Fruit fly (Drosophila melanogaster): ENCODE measurements around the gene CG14384.

Gene CG14384

DNA sequence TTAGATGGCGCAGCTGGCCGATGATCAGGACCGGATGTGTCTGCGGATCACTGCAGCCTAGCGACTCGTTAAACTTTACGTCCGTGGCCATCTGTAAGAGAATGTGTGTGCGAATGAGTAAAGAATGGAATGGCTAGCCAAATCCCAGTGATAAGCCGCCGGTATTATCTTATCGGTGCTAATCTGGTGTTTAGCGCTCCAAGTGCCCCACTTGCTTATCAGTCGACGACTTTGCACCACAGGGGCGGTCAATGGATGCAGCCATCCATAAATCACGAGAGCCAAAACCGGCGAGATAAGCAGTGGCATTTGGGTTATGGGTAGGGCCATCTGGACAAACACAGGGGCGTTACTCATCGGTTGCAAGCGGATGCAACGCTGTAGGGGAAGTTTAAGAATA, 7.3 kb downstream of the CG14384 start:
- no peak for TF ChIP-seq foxo (GFP tag; optimal IDR thresholded peaks at IDR 0.05)
- TF ChIP-seq Sp1 (GFP tag; optimal IDR thresholded peaks at IDR 0.05) = no peak
- TF ChIP-seq Jra (GFP tag; optimal IDR thresholded peaks at IDR 0.05) = no peak
- peak; percentile 23 for TF ChIP-seq h (GFP tag; optimal IDR thresholded peaks at IDR 0.05)
- TF ChIP-seq pan (optimal IDR thresholded peaks at IDR 0.05) = no peak
- peak; percentile 3 for TF ChIP-seq Rel (GFP tag; optimal IDR thresholded peaks at IDR 0.05)
- TF ChIP-seq Rel (tag; optimal IDR thresholded peaks at IDR 0.05) = no peak
- TF ChIP-seq jim (GFP tag; optimal IDR thresholded peaks at IDR 0.05) = no peak
- peak; percentile 8 for TF ChIP-seq CrebA (GFP tag; optimal IDR thresholded peaks at IDR 0.05; ENCODE audit: borderline replicate concordance)
- TF ChIP-seq usp (GFP tag; optimal IDR thresholded peaks at IDR 0.05) = no peak
- no peak for TF ChIP-seq HLH106 (tag; optimal IDR thresholded peaks at IDR 0.05)
- no peak for TF ChIP-seq psq (GFP tag; optimal IDR thresholded peaks at IDR 0.05)
- TF ChIP-seq Mio (GFP tag; optimal IDR thresholded peaks at IDR 0.05) = no peak
- no peak for TF ChIP-seq sv (GFP tag; optimal IDR thresholded peaks at IDR 0.05)
- no peak for TF ChIP-seq rgr (GFP tag; optimal IDR thresholded peaks at IDR 0.05)
- no peak for TF ChIP-seq Dif (GFP tag; optimal IDR thresholded peaks at IDR 0.05; ENCODE audit: partially characterized antibody)
- TF ChIP-seq brk (GFP tag; optimal IDR thresholded peaks at IDR 0.05) = no peak
- TF ChIP-seq CG9705 (GFP tag; optimal IDR thresholded peaks at IDR 0.05) = no peak
- no peak for TF ChIP-seq ey (GFP tag; optimal IDR thresholded peaks at IDR 0.05)
- no peak for TF ChIP-seq fru (GFP tag; optimal IDR thresholded peaks at IDR 0.05)
- TF ChIP-seq lola (GFP tag; optimal IDR thresholded peaks at IDR 0.05) = no peak
- no peak for TF ChIP-seq Myc (optimal IDR thresholded peaks at IDR 0.05)
- no peak for TF ChIP-seq dl (GFP tag; optimal IDR thresholded peaks at IDR 0.05; ENCODE audit: insufficient read depth in 1 of 2, partially characterized antibody in 2 of 2)

DNA sequence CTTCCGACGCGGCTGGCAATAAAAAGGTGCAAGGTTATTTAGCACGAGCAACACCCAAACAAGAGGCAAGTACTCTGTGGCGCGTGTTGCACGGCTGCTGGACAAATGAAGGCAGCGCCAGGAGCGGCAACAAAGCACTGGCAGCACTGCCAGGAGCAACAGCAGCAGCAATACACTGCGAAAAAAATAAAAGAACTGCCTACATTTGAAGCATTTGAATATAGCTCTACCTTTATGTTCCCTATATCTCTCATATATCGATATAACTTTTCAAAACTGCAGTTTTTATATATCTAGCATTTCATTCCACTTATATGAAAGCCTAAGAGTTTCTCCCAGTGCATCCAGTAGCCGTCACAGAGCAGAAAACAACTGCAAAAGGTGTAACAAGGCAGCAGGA, 10.1 kb downstream of the CG14384 start:
- TF ChIP-seq Myc (optimal IDR thresholded peaks at IDR 0.05) (no peak), Hr78 (GFP tag; optimal IDR thresholded peaks at IDR 0.05) (no peak), tai (GFP tag; optimal IDR thresholded peaks at IDR 0.05) (no peak), Rel (GFP tag; optimal IDR thresholded peaks at IDR 0.05) (no peak), Rel (tag; optimal IDR thresholded peaks at IDR 0.05) (no peak), Sp1 (GFP tag; optimal IDR thresholded peaks at IDR 0.05) (no peak), br (GFP tag; optimal IDR thresholded peaks at IDR 0.05) (no peak), Dfd (GFP tag; optimal IDR thresholded peaks at IDR 0.05) (no peak), CrebA (GFP tag; optimal IDR thresholded peaks at IDR 0.05; ENCODE audit: borderline replicate concordance) (no peak), usp (GFP tag; optimal IDR thresholded peaks at IDR 0.05) (no peak), jim (GFP tag; optimal IDR thresholded peaks at IDR 0.05) (no peak), fru (GFP tag; optimal IDR thresholded peaks at IDR 0.05) (peak; percentile 16), HLH106 (tag; optimal IDR thresholded peaks at IDR 0.05) (peak; percentile 44), Hr83 (GFP tag; optimal IDR thresholded peaks at IDR 0.05; ENCODE audit: poor library complexity, severe bottlenecking) (no peak), rgr (GFP tag; optimal IDR thresholded peaks at IDR 0.05) (peak; percentile 6), h (GFP tag; optimal IDR thresholded peaks at IDR 0.05) (peak; percentile 21), Abd-B (GFP tag; optimal IDR thresholded peaks at IDR 0.05) (no peak), GATAd (GFP tag; optimal IDR thresholded peaks at IDR 0.05) (no peak), sage (GFP tag; optimal IDR thresholded peaks at IDR 0.05) (no peak), psq (GFP tag; optimal IDR thresholded peaks at IDR 0.05) (no peak), N (GFP tag; optimal IDR thresholded peaks at IDR 0.05) (no peak), ey (GFP tag; optimal IDR thresholded peaks at IDR 0.05) (peak; percentile 20), Hnf4 (GFP tag; optimal IDR thresholded peaks at IDR 0.05) (no peak), lola (GFP tag; optimal IDR thresholded peaks at IDR 0.05) (no peak), woc (GFP tag; optimal IDR thresholded peaks at IDR 0.05) (no peak), brk (GFP tag; optimal IDR thresholded peaks at IDR 0.05) (no peak), Dif (GFP tag; optimal IDR thresholded peaks at IDR 0.05; ENCODE audit: partially characterized antibody) (no peak), foxo (GFP tag; optimal IDR thresholded peaks at IDR 0.05) (peak in 1 of 2 experiments; percentile 34), CG32264 (GFP tag; optimal IDR thresholded peaks at IDR 0.05) (no peak), dl (GFP tag; optimal IDR thresholded peaks at IDR 0.05; ENCODE audit: insufficient read depth in 1 of 2, partially characterized antibody in 2 of 2) (no peak), OdsH (GFP tag; optimal IDR thresholded peaks at IDR 0.05) (no peak), pan (optimal IDR thresholded peaks at IDR 0.05) (no peak), dmrt93B (GFP tag; optimal IDR thresholded peaks at IDR 0.05) (no peak), Jra (GFP tag; optimal IDR thresholded peaks at IDR 0.05) (no peak), Vsx2 (GFP tag; optimal IDR thresholded peaks at IDR 0.05; ENCODE audit: partially characterized antibody) (no peak), Mio (GFP tag; optimal IDR thresholded peaks at IDR 0.05) (no peak), dsf (GFP tag; optimal IDR thresholded peaks at IDR 0.05; ENCODE audit: borderline replicate concordance) (no peak), CG9705 (GFP tag; optimal IDR thresholded peaks at IDR 0.05) (no peak), sv (GFP tag; optimal IDR thresholded peaks at IDR 0.05) (no peak)
